Worm (Caenorhabditis elegans): Measurements from ENCODE around the gene hbl-1.

Gene hbl-1

DNA sequence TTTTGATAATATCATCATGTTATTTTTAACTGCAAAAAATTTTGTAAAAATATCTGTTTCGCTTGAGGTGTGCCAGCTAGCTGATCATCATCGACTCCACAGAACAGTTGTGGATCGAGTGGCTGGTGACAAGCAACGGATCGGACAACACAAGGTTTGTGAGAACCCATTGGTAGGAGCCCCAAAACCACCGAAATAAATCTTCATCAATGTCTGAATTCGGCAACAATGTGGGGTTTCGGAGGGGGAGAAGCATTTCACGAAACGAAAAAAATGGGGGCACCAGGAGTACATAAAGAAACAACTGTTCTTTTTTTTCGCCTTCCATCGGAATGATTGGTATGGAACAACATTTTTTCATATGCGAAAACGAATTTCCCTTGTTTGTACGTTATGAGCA is 6.6 kb upstream of the hbl-1 start:
- TF ChIP-seq pha-2 (tag; optimal IDR thresholded peaks at IDR 0.05) (no peak), ref-2 (tag; optimal IDR thresholded peaks at IDR 0.05) (no peak), odd-2 (tag; optimal IDR thresholded peaks at IDR 0.05) (no peak), ceh-9 (tag; optimal IDR thresholded peaks at IDR 0.05) (no peak), hlh-6 (tag; optimal IDR thresholded peaks at IDR 0.05) (no peak), unc-86 (tag; optimal IDR thresholded peaks at IDR 0.05) (no peak), ama-1 (optimal IDR thresholded peaks at IDR 0.05) (no peak), sdc-2 (tag; optimal IDR thresholded peaks at IDR 0.05) (no peak)

DNA sequence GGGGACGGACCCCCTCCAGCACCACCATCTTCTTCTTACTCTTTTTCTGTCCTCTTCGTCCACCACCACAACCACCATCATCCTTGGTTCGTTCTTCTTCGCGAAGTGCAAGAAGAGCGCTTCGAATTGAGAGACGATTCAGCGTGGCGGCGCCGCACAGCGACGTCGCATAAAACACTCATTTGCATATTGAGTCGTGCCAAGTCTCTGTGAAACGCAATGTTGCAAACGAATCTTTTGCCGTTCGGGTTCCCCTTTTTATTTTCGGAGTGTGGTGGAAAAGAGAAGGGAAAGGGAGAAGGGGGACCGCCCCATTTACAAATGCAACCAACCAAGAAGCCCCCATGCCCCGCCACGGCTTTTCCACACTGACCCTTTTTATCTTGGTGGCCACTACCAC is 5.6 kb upstream of the hbl-1 start:
- TF ChIP-seq ref-2 (tag; optimal IDR thresholded peaks at IDR 0.05) (peak; percentile 55), fkh-6 (tag; optimal IDR thresholded peaks at IDR 0.05) (peak; percentile 72), hlh-6 (tag; optimal IDR thresholded peaks at IDR 0.05) (no peak), ceh-34 (tag; optimal IDR thresholded peaks at IDR 0.05) (peak; percentile 71), dmd-4 (tag; optimal IDR thresholded peaks at IDR 0.05; ENCODE audit: borderline replicate concordance) (peak; percentile 23), lin-11 (tag; optimal IDR thresholded peaks at IDR 0.05) (no peak), unc-42 (tag; optimal IDR thresholded peaks at IDR 0.05) (no peak), syd-9 (tag; optimal IDR thresholded peaks at IDR 0.05) (peak; percentile 27), ceh-2 (tag; optimal IDR thresholded peaks at IDR 0.05) (peak; percentile 8), rnt-1 (tag; optimal IDR thresholded peaks at IDR 0.05) (peak; percentile 7), elt-2 (tag; optimal IDR thresholded peaks at IDR 0.05) (peak; percentile 12), tbx-2 (tag; optimal IDR thresholded peaks at IDR 0.05) (peak; percentile 39), pax-1 (tag; optimal IDR thresholded peaks at IDR 0.05) (no peak), sox-4 (tag; optimal IDR thresholded peaks at IDR 0.05) (peak; percentile 42), hlh-30 (tag; optimal IDR thresholded peaks at IDR 0.05; ENCODE audit: insufficient read depth) (no peak), nfya-1 (tag; optimal IDR thresholded peaks at IDR 0.05) (peak; percentile 56), ceh-18 (tag; optimal IDR thresholded peaks at IDR 0.05) (peak; percentile 4), zip-5 (tag; optimal IDR thresholded peaks at IDR 0.05) (no peak), hlh-15 (tag; optimal IDR thresholded peaks at IDR 0.05) (peak; percentile 42), ceh-19 (GFP tag; optimal IDR thresholded peaks at IDR 0.05) (peak; percentile 20), T23F11.4 (GFP tag; optimal IDR thresholded peaks at IDR 0.05) (peak; percentile 60), ama-1 (optimal IDR thresholded peaks at IDR 0.05) (no peak), ceh-31 (tag; optimal IDR thresholded peaks at IDR 0.05) (peak; percentile 75), unc-86 (tag; optimal IDR thresholded peaks at IDR 0.05) (no peak), ceh-6 (GFP tag; optimal IDR thresholded peaks at IDR 0.05) (peak; percentile 34), pqm-1 (tag; optimal IDR thresholded peaks at IDR 0.05) (no peak), ceh-30 (tag; optimal IDR thresholded peaks at IDR 0.05) (no peak), sdc-2 (tag; optimal IDR thresholded peaks at IDR 0.05) (peak; percentile 12), C38D4.7 (GFP tag; optimal IDR thresholded peaks at IDR 0.05) (no peak)

DNA sequence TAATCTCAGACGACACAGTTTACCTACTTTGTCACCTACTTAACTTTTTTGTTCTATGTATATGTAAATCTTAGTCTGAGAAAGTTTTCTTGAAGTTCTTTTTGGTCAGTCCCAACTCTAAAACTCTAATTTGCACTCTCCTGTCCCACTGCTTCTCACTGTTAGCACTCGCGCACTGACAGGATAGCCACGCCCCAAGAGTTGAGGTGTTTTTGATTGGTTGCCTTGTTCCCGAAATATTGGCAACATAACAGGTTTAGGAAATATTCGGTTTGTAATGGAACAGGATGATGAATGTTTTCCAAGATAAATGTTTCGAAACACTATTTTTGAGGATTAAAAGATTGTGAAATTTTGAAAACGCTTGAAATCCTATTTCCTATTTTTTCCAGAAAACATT is 4.9 kb upstream of the hbl-1 start:
- TF ChIP-seq elt-2 (tag; optimal IDR thresholded peaks at IDR 0.05) (no peak), nfya-1 (tag; optimal IDR thresholded peaks at IDR 0.05) (peak; percentile 46)

DNA sequence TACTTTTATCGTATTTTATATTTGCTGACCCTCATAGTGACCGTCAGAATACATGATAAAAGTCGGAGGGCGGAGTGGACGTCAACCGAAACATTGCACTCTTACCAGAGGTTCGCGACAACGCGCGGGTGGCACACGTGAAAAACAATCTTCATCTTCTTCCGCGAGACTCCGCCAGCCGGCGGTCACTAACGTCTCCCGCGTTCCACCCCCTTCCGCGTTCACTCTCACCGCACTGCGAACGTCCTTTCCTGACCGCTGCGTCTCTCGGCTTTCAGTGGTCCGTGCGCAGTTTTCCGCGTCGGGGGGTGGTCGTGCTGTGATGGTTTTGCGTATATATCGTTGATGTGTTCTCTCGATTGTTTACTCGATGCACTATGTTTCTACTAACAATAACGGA is 3.8 kb upstream of the hbl-1 start:
- TF ChIP-seq hlh-30 (tag; optimal IDR thresholded peaks at IDR 0.05; ENCODE audit: insufficient read depth) (no peak), mec-3 (tag; optimal IDR thresholded peaks at IDR 0.05; ENCODE audit: borderline replicate concordance) (no peak), ceh-19 (GFP tag; optimal IDR thresholded peaks at IDR 0.05) (peak; percentile 59), eyg-1 (tag; optimal IDR thresholded peaks at IDR 0.05) (peak; percentile 31), fkh-6 (tag; optimal IDR thresholded peaks at IDR 0.05) (no peak), ceh-9 (tag; optimal IDR thresholded peaks at IDR 0.05) (no peak), unc-3 (GFP tag; conservative IDR thresholded peaks at IDR 0.05) (no peak), unc-3 (tag; optimal IDR thresholded peaks at IDR 0.05) (no peak), nfya-1 (tag; optimal IDR thresholded peaks at IDR 0.05) (peak; percentile 60), K02D7.2 (tag; optimal IDR thresholded peaks at IDR 0.05) (no peak), C08G9.2 (tag; optimal IDR thresholded peaks at IDR 0.05) (no peak), fkh-10 (GFP tag; optimal IDR thresholded peaks at IDR 0.05) (no peak), ttx-3 (tag; optimal IDR thresholded peaks at IDR 0.05) (no peak), hlh-13 (GFP tag; optimal IDR thresholded peaks at IDR 0.05) (no peak), gmeb-2 (tag; optimal IDR thresholded peaks at IDR 0.05) (no peak), lin-11 (tag; optimal IDR thresholded peaks at IDR 0.05) (no peak), hlh-6 (tag; optimal IDR thresholded peaks at IDR 0.05) (no peak), dve-1 (tag; optimal IDR thresholded peaks at IDR 0.05) (no peak), ref-2 (tag; optimal IDR thresholded peaks at IDR 0.05) (peak; percentile 61), fax-1 (tag; optimal IDR thresholded peaks at IDR 0.05) (no peak), T23F11.4 (GFP tag; optimal IDR thresholded peaks at IDR 0.05) (no peak), dmd-4 (tag; optimal IDR thresholded peaks at IDR 0.05; ENCODE audit: borderline replicate concordance) (peak; percentile 5), ceh-6 (GFP tag; optimal IDR thresholded peaks at IDR 0.05) (peak; percentile 22), che-1 (tag; optimal IDR thresholded peaks at IDR 0.05) (no peak), hlh-8 (tag; optimal IDR thresholded peaks at IDR 0.05) (peak; percentile 41), pros-1 (tag; optimal IDR thresholded peaks at IDR 0.05) (peak; percentile 78)
